Worm (Caenorhabditis elegans) whole organism, L3 larva: ENCODE measurements around the gene M04G7.1.

Experiments used
- ZK546.5 ChIP-seq: sonication (generic microtip); optimal IDR thresholded peaks from 2 replicates; lab custom pipeline; 2017; ENCODE audit warnings: missing biosample characterization, missing genetic modification characterization
- ama-1 ChIP-seq: fragments of 150-350 bp; optimal IDR thresholded peaks from 2 replicates; lab custom pipeline; 2018
- ceh-82 ChIP-seq: fragments of 150-350 bp; optimal IDR thresholded peaks from 2 replicates; lab custom pipeline; 2014; ENCODE audit warnings: missing biosample characterization, missing genetic modification characterization
- jun-1 ChIP-seq: fragments of 150-350 bp; optimal IDR thresholded peaks from 2 replicates; lab custom pipeline; 2014; ENCODE audit warnings: missing biosample characterization, missing genetic modification reagents, missing genetic modification characterization
- nfya-1 ChIP-seq: sonication (generic microtip); optimal IDR thresholded peaks from 2 replicates; lab custom pipeline; 2017; ENCODE audit warnings: missing genetic modification characterization, mild to moderate bottlenecking, missing compliant biosample characterization, antibody characterized with exemption, moderate library complexity; ENCODE audit not compliant: insufficient read depth
- nhr-11 ChIP-seq: fragments of 150-350 bp; optimal IDR thresholded peaks from 2 replicates; lab custom pipeline; 2014; ENCODE audit warnings: missing biosample characterization, missing genetic modification characterization
- nhr-77 ChIP-seq: fragments of 150-350 bp; optimal IDR thresholded peaks from 2 replicates; lab custom pipeline; 2014; ENCODE audit warnings: missing biosample characterization, missing genetic modification characterization
- unc-62 ChIP-seq: fragments of 150-350 bp; sonication (generic microtip); optimal IDR thresholded peaks from 4 replicates; lab custom pipeline; 2014; ENCODE audit warnings: missing biosample characterization, missing genetic modification reagents, missing genetic modification characterization
- zag-1 ChIP-seq: fragments of 150-350 bp; optimal IDR thresholded peaks from 2 replicates; lab custom pipeline; 2014; ENCODE audit warnings: missing biosample characterization, missing genetic modification characterization

DNA sequence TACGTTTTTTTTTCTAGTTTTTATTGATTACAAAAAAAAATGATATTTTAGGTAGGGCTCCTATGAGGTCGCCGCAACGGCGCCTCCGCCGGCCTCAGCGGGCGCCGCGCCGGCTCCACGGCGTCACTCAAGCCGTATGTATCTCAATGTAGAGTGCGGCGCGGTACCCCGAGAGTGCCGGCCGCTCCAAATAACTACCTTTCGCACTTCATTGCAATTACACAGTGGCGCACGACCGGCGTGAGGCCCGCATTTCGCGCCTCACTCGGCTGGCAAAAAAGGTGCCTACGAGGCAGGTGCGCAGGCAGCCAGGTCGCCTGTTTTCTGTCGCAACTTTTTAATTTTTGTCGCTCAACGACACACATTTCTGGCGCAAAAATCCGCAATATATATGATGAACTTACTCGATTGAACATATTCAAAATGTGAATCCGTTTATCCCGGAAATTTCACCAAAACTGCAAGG, 5.1 kb downstream of the M04G7.1 start, which contains the start of gene M04G7.2:
- no peak for TF ChIP-seq jun-1 (tag; lab: Kevin White, UChicago)
- TF ChIP-seq nhr-77 (tag; lab: Kevin White, UChicago), result no peak
- no peak for TF ChIP-seq ceh-82 (tag; lab: Kevin White, UChicago)
- TF ChIP-seq ama-1 (lab: Kevin White, UChicago), result no peak
- no peak for TF ChIP-seq unc-62 (GFP tag; lab: Kevin White, UChicago)
- no peak for TF ChIP-seq zag-1 (tag; lab: Kevin White, UChicago)
- no peak for TF ChIP-seq nfya-1 (tag; lab: Kevin White, UChicago)
- no peak for TF ChIP-seq nhr-11 (tag; lab: Kevin White, UChicago)
- no peak for TF ChIP-seq ZK546.5 (tag; lab: Kevin White, UChicago)
